Worm (Caenorhabditis elegans): Measurements from ENCODE around the gene ntl-11.
A peak's percentile ranks its signal among the peaks of the same experiment; 100 is the strongest.

The ntl-11 gene

ce11 chrIV:15471430-15471829 is at the start of gene ntl-11:
TSS of gene ntl-11 (minus strand) at chrIV:15471495.
- 0 out of 2 replicates have a peak, but pooled peaks have one; percentile 45 for TF ChIP-seq scrt-1 (GFP tag; IDR thresholded peaks at IDR 0.05)
- TF ChIP-seq sea-1 (GFP tag; conservative IDR thresholded peaks at IDR 0.05), result 0 out of 2 replicates have a peak, but pooled peaks have one; percentile 19
- TF ChIP-seq pes-1 (GFP tag; IDR thresholded peaks at IDR 0.05), result peak; percentile 55; the same call in 1 of the 2 replicates
- peak; percentile 70 for TF ChIP-seq F13C5.2 (tag; optimal IDR thresholded peaks at IDR 0.05)
- no peak for TF ChIP-seq ceh-36 (tag; optimal IDR thresholded peaks at IDR 0.05)
- no peak for TF ChIP-seq B0310.2 (tag; optimal IDR thresholded peaks at IDR 0.05)
- no peak for TF ChIP-seq hmg-4 (GFP tag; optimal IDR thresholded peaks at IDR 0.05)
- TF ChIP-seq hnd-1 (tag; optimal IDR thresholded peaks at IDR 0.05), result no peak
- TF ChIP-seq tbx-37 (GFP tag; conservative IDR thresholded peaks at IDR 0.05), result no peak; the same call in 1 of the 2 replicates

ce11 chrIV:15497263-15497662 is 26.0 kb upstream of the ntl-11 start, which contains the start of gene acr-24:
TSS of gene acr-24 (plus strand) at chrIV:15497563.
- TF ChIP-seq hnd-1 (tag; optimal IDR thresholded peaks at IDR 0.05), result no peak
- TF ChIP-seq B0310.2 (tag; optimal IDR thresholded peaks at IDR 0.05), result no peak
- TF ChIP-seq ceh-13 (GFP tag; optimal IDR thresholded peaks at IDR 0.05), result no peak
- TF ChIP-seq hmg-4 (GFP tag; optimal IDR thresholded peaks at IDR 0.05), result no peak
- TF ChIP-seq tbx-11 (GFP tag; IDR thresholded peaks at IDR 0.05), result no peak
- no peak for TF ChIP-seq flt-1 (GFP tag; IDR thresholded peaks at IDR 0.05)
- no peak for TF ChIP-seq F13C5.2 (tag; optimal IDR thresholded peaks at IDR 0.05)
- TF ChIP-seq aly-1 (tag; optimal IDR thresholded peaks at IDR 0.05), result no peak
- TF ChIP-seq pes-1 (GFP tag; IDR thresholded peaks at IDR 0.05), result no peak
- no peak for TF ChIP-seq hmbx-1 (tag; optimal IDR thresholded peaks at IDR 0.05)
- no peak for TF ChIP-seq scrt-1 (GFP tag; IDR thresholded peaks at IDR 0.05)
- TF ChIP-seq tra-4 (tag; optimal IDR thresholded peaks at IDR 0.05), result no peak
- TF ChIP-seq tbx-37 (GFP tag; conservative IDR thresholded peaks at IDR 0.05), result no peak

DNA sequence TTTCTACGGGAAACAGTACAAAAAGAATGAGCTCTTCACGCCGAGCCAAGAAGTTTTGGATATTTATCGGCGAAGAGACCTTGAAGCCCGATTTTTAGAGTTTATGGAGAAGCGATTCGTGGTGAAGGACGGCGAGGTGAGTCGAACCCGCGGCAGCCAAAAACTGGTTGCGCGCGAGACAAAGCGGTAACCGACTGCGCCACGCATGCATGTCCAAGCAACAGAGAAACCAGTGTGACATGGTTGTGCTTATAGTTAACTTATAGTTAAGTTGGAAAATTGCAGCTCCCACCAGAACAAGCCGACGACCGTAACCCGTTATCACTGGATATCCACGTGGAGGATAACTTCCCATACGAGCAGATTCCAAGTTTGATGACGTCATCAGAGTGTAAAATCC is 5.1 kb upstream of the ntl-11 start:
- TF ChIP-seq flt-1 (GFP tag; IDR thresholded peaks at IDR 0.05) (no peak), pes-1 (GFP tag; IDR thresholded peaks at IDR 0.05) (peak; percentile 58; the same call in 1 of the 2 replicates), ceh-36 (tag; optimal IDR thresholded peaks at IDR 0.05) (peak; percentile 42)

- TF ChIP-seq tbx-37 (GFP tag; conservative IDR thresholded peaks at IDR 0.05) (no peak), hmg-4 (GFP tag; optimal IDR thresholded peaks at IDR 0.05) (no peak)
These were observed 4.5 kb upstream of the ntl-11 start for ce11 chrIV:15475829-15476228.

ce11 chrIV:15473588-15474271 is 2.4 kb upstream of the ntl-11 start, which contains the start of gene Y73F8A.26:
TSS of gene Y73F8A.26 (plus strand) at chrIV:15473660.
- TF ChIP-seq hmbx-1 (tag; optimal IDR thresholded peaks at IDR 0.05) (no peak), B0310.2 (tag; optimal IDR thresholded peaks at IDR 0.05) (no peak), aly-1 (tag; optimal IDR thresholded peaks at IDR 0.05) (no peak), scrt-1 (GFP tag; IDR thresholded peaks at IDR 0.05) (no peak), tra-4 (tag; optimal IDR thresholded peaks at IDR 0.05) (no peak), hnd-1 (tag; optimal IDR thresholded peaks at IDR 0.05) (no peak), ets-7 (tag; optimal IDR thresholded peaks at IDR 0.05) (no peak), ceh-13 (GFP tag; optimal IDR thresholded peaks at IDR 0.05) (no peak), tbx-11 (GFP tag; IDR thresholded peaks at IDR 0.05) (no peak), ceh-36 (tag; optimal IDR thresholded peaks at IDR 0.05) (no peak), flt-1 (GFP tag; IDR thresholded peaks at IDR 0.05) (no peak), F13C5.2 (tag; optimal IDR thresholded peaks at IDR 0.05) (no peak), tbx-37 (GFP tag; conservative IDR thresholded peaks at IDR 0.05) (no peak), ama-1 (optimal IDR thresholded peaks at IDR 0.05) (no peak)

DNA sequence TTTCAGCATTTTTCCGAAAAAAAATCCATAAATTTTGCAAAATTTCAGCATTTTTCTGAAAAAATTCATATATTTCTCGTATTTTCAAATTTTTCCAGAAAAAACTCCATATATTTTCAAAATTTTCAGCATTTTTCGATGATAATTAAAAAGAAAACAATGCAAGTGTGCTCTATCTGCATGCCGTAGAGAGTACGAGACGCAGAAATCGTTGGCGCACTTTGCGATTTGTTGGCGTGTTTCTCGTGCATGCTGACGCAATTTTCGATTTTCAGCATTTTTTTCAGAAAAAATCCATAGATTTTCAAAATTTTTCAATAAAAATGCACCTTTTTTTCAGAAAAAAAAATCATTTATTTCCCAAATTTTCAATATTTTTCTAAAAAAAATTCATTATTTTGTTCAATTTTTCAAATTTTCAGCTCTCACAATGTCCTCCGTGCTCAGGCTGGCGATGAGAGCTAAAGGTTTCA is 1.1 kb upstream of the ntl-11 start, which contains the start of gene Y73F8A.27:
Gene Y73F8A.27, plus strand, starts transcription at position 423 of the 473 bp plus-strand sequence.
- TF ChIP-seq hmg-4 (GFP tag; optimal IDR thresholded peaks at IDR 0.05) (no peak), ets-7 (tag; optimal IDR thresholded peaks at IDR 0.05) (no peak), tbx-37 (GFP tag; conservative IDR thresholded peaks at IDR 0.05) (no peak), ama-1 (optimal IDR thresholded peaks at IDR 0.05) (no peak), B0310.2 (tag; optimal IDR thresholded peaks at IDR 0.05) (no peak), scrt-1 (GFP tag; IDR thresholded peaks at IDR 0.05) (no peak), sea-1 (GFP tag; conservative IDR thresholded peaks at IDR 0.05) (no peak), tra-4 (tag; optimal IDR thresholded peaks at IDR 0.05) (no peak), F13C5.2 (tag; optimal IDR thresholded peaks at IDR 0.05) (no peak), ceh-13 (GFP tag; optimal IDR thresholded peaks at IDR 0.05) (no peak), ceh-36 (tag; optimal IDR thresholded peaks at IDR 0.05) (no peak), aly-1 (tag; optimal IDR thresholded peaks at IDR 0.05) (no peak), hnd-1 (tag; optimal IDR thresholded peaks at IDR 0.05) (no peak), pes-1 (GFP tag; IDR thresholded peaks at IDR 0.05) (no peak; the same call in 1 of the 2 replicates), hmbx-1 (tag; optimal IDR thresholded peaks at IDR 0.05) (no peak), tbx-11 (GFP tag; IDR thresholded peaks at IDR 0.05) (no peak)

- no peak for TF ChIP-seq ets-7 (tag; optimal IDR thresholded peaks at IDR 0.05)
- no peak for TF ChIP-seq flt-1 (GFP tag; IDR thresholded peaks at IDR 0.05)
- no peak for TF ChIP-seq hmg-4 (GFP tag; optimal IDR thresholded peaks at IDR 0.05)
- no peak for TF ChIP-seq aly-1 (tag; optimal IDR thresholded peaks at IDR 0.05)
- no peak for TF ChIP-seq hnd-1 (tag; optimal IDR thresholded peaks at IDR 0.05)
- TF ChIP-seq F13C5.2 (tag; optimal IDR thresholded peaks at IDR 0.05), result no peak
- TF ChIP-seq scrt-1 (GFP tag; IDR thresholded peaks at IDR 0.05), result no peak
- TF ChIP-seq hmbx-1 (tag; optimal IDR thresholded peaks at IDR 0.05), result no peak
- no peak for TF ChIP-seq tbx-37 (GFP tag; conservative IDR thresholded peaks at IDR 0.05)
- TF ChIP-seq ama-1 (optimal IDR thresholded peaks at IDR 0.05), result no peak
- no peak for TF ChIP-seq ceh-36 (tag; optimal IDR thresholded peaks at IDR 0.05)
- TF ChIP-seq tbx-11 (GFP tag; IDR thresholded peaks at IDR 0.05), result no peak
These were observed 18.0 kb downstream of the ntl-11 start, which contains the start of gene gtf-2H4 for ce11 chrIV:15453137-15453788. TSS of gene gtf-2H4 (minus strand) at chrIV:15453187.

All from whole organism, early embryonic.